Fruit fly (Drosophila melanogaster) whole organism, embryonic: Measurements from ENCODE around the gene Ent3.

ENCODE experiments used
- ATbp ChIP-seq: fragments of 200-800 bp; sonication (Bioruptor generic); optimal IDR thresholded peaks from 2 replicates; lab custom pipeline; 2017; ENCODE audit warnings: missing biosample characterization, mild to moderate bottlenecking, missing genetic modification characterization, missing genetic modification reagents
- B-H2 ChIP-seq: fragments of 200-800 bp; sonication (Bioruptor generic); optimal IDR thresholded peaks from 2 replicates; lab custom pipeline; 2018; ENCODE audit warnings: missing biosample characterization, mild to moderate bottlenecking, missing genetic modification characterization
- Blimp-1 ChIP-seq: fragments of 200-800 bp; sonication (Bioruptor generic); optimal IDR thresholded peaks from 3 replicates; lab custom pipeline; 2018; ENCODE audit warnings: missing biosample characterization, missing genetic modification characterization, mild to moderate bottlenecking, moderate library complexity, missing genetic modification reagents
- CG10321 ChIP-seq: fragments of 200-800 bp; sonication (Bioruptor generic); IDR thresholded peaks from 2 replicates; pipeline ENCODE4 v1.3.6; 2022; ENCODE audit warnings: missing biosample characterization, missing genetic modification characterization
- CG12659 ChIP-seq: fragments of 200-800 bp; sonication (Bioruptor generic); optimal IDR thresholded peaks from 3 replicates; lab custom pipeline; 2017; ENCODE audit warnings: mild to moderate bottlenecking, missing biosample characterization, missing genetic modification reagents, missing genetic modification characterization
- CG15514 ChIP-seq: fragments of 200-800 bp; sonication (Bioruptor generic); optimal IDR thresholded peaks from 3 replicates; lab custom pipeline; 2017; ENCODE audit warnings: missing biosample characterization, missing genetic modification characterization, mild to moderate bottlenecking, moderate library complexity, missing genetic modification reagents
- CG17912 ChIP-seq: fragments of 200-800 bp; sonication (Bioruptor generic); optimal IDR thresholded peaks from 2 replicates; lab custom pipeline; 2018; ENCODE audit warnings: missing biosample characterization, mild to moderate bottlenecking, missing genetic modification characterization
- CG18619 ChIP-seq: fragments of 200-800 bp; sonication (Bioruptor generic); optimal IDR thresholded peaks from 3 replicates; lab custom pipeline; 2017; ENCODE audit warnings: missing biosample characterization, mild to moderate bottlenecking, missing genetic modification characterization
- CG2678 ChIP-seq: fragments of 200-800 bp; sonication (Bioruptor generic); optimal IDR thresholded peaks from 3 replicates; lab custom pipeline; 2019; ENCODE audit warnings: missing biosample characterization, mild to moderate bottlenecking, missing genetic modification characterization, moderate library complexity
- CG33213 ChIP-seq: fragments of 200-800 bp; sonication (Bioruptor generic); optimal IDR thresholded peaks from 3 replicates; lab custom pipeline; 2016; ENCODE audit warnings: missing biosample characterization, missing genetic modification characterization
- CG42726 ChIP-seq: fragments of 200-800 bp; sonication (Bioruptor generic); IDR thresholded peaks from 2 replicates; pipeline ENCODE4 v1.3.6; 2022; ENCODE audit warnings: missing biosample characterization, missing genetic modification characterization; ENCODE audit not compliant: partially characterized antibody
- CG6765 ChIP-seq: fragments of 200-800 bp; sonication (Bioruptor generic); optimal IDR thresholded peaks from 3 replicates; lab custom pipeline; 2017; ENCODE audit warnings: missing biosample characterization, mild to moderate bottlenecking, missing genetic modification characterization
- CG6854 ChIP-seq: fragments of 200-800 bp; sonication (Bioruptor generic); optimal IDR thresholded peaks from 3 replicates; lab custom pipeline; 2017; ENCODE audit warnings: missing biosample characterization, mild to moderate bottlenecking, missing genetic modification characterization
- CG7786 ChIP-seq: fragments of 200-800 bp; sonication (Bioruptor generic); optimal IDR thresholded peaks from 2 replicates; lab custom pipeline; 2016; ENCODE audit warnings: missing biosample characterization, missing genetic modification characterization
- CG9932 ChIP-seq: fragments of 200-800 bp; sonication (Bioruptor generic); IDR thresholded peaks from 2 replicates; pipeline ENCODE4 v1.3.6; 2022; ENCODE audit warnings: missing biosample characterization, missing genetic modification characterization
- Doc2 ChIP-seq: fragments of 200-800 bp; sonication (Bioruptor generic); IDR thresholded peaks from 2 replicates; pipeline ENCODE4 v1.3.6; 2022; ENCODE audit warnings: missing biosample characterization, missing genetic modification characterization
- ERR ChIP-seq: fragments of 200-800 bp; sonication (Bioruptor generic); optimal IDR thresholded peaks from 2 replicates; lab custom pipeline; 2016; ENCODE audit warnings: missing biosample characterization, missing genetic modification characterization
- GATAe ChIP-seq: fragments of 200-800 bp; sonication (Bioruptor generic); conservative IDR thresholded peaks from 2 replicates; pipeline ENCODE4 v1.3.6; 2022; ENCODE audit warnings: missing biosample characterization, missing genetic modification characterization
- HmgD ChIP-seq: fragments of 200-800 bp; sonication (Bioruptor generic); optimal IDR thresholded peaks from 3 replicates; lab custom pipeline; 2016; ENCODE audit warnings: missing biosample characterization, missing genetic modification characterization
- Hr3 ChIP-seq: fragments of 200-800 bp; sonication (Bioruptor generic); optimal IDR thresholded peaks from 3 replicates; lab custom pipeline; 2016; ENCODE audit warnings: missing biosample characterization, missing genetic modification characterization
- Hr39 ChIP-seq: fragments of >200 bp; optimal IDR thresholded peaks from 2 replicates; lab custom pipeline; 2017
- Hr51 ChIP-seq, 2 experiments: fragments of 200-800 bp; sonication (Bioruptor generic); optimal IDR thresholded peaks; 2 replicates in 1 of 2; 3 replicates in 1 of 2; lab custom pipeline; 2016 to 2018; ENCODE audit warnings: missing biosample characterization in 2 of 2, missing genetic modification characterization in 2 of 2, mild to moderate bottlenecking in 1 of 2, moderate library complexity in 1 of 2
- Hr78 ChIP-seq, 2 experiments: fragments of 200-800 bp in 1 of 2; fragments of >200 bp in 1 of 2; sonication (Bioruptor generic) in 1 of 2; optimal IDR thresholded peaks; 2 replicates each; lab custom pipeline; 2017 to 2019; ENCODE audit warnings: missing biosample characterization in 2 of 2, missing genetic modification characterization in 2 of 2, mild to moderate bottlenecking in 1 of 2, moderate library complexity in 1 of 2
- MTF-1 ChIP-seq: fragments of 200-800 bp; sonication (Bioruptor generic); optimal IDR thresholded peaks from 2 replicates; lab custom pipeline; 2018; ENCODE audit warnings: missing biosample characterization, mild to moderate bottlenecking, missing genetic modification characterization, borderline replicate concordance
- Rx ChIP-seq: fragments of 200-800 bp; sonication (Bioruptor generic); IDR thresholded peaks from 2 replicates; pipeline ENCODE4 v1.3.6; 2022; ENCODE audit warnings: missing biosample characterization, missing genetic modification characterization
- Side ChIP-seq: fragments of 200-800 bp; sonication (Bioruptor generic); optimal IDR thresholded peaks from 2 replicates; lab custom pipeline; 2016; ENCODE audit warnings: missing biosample characterization, missing genetic modification characterization
- Taf1 ChIP-seq: fragments of 200-800 bp; sonication (Bioruptor generic); IDR thresholded peaks from 2 replicates; pipeline ENCODE4 v1.3.6; 2022; ENCODE audit warnings: missing biosample characterization, missing genetic modification characterization
- aop ChIP-seq: fragments of 200-800 bp; sonication (Bioruptor generic); IDR thresholded peaks from 2 replicates; pipeline ENCODE4 v1.3.6; 2022; ENCODE audit warnings: missing biosample characterization, missing genetic modification characterization
- bcd ChIP-seq: fragments of 200-800 bp; sonication (Bioruptor generic); optimal IDR thresholded peaks from 2 replicates; lab custom pipeline; 2017; ENCODE audit warnings: missing biosample characterization, mild to moderate bottlenecking, missing genetic modification characterization
- caup ChIP-seq: fragments of 200-800 bp; sonication (Bioruptor generic); optimal IDR thresholded peaks from 3 replicates; lab custom pipeline; 2017; ENCODE audit warnings: missing biosample characterization, mild to moderate bottlenecking, missing genetic modification characterization, moderate library complexity; ENCODE audit not compliant: severe bottlenecking
- corto ChIP-seq: fragments of 200-800 bp; sonication (Bioruptor generic); optimal IDR thresholded peaks from 2 replicates; lab custom pipeline; 2016; ENCODE audit warnings: missing biosample characterization, mild to moderate bottlenecking, missing genetic modification characterization, moderate library complexity
- cwo ChIP-seq: fragments of 200-800 bp; sonication (Bioruptor generic); optimal IDR thresholded peaks from 3 replicates; lab custom pipeline; 2017; ENCODE audit warnings: missing biosample characterization, missing genetic modification characterization, mild to moderate bottlenecking, moderate library complexity, missing genetic modification reagents
- dmrt11E ChIP-seq: fragments of 200-800 bp; sonication (Bioruptor generic); optimal IDR thresholded peaks from 3 replicates; lab custom pipeline; 2018; ENCODE audit warnings: missing biosample characterization, mild to moderate bottlenecking, missing genetic modification characterization, moderate library complexity
- fru ChIP-seq: fragments of >200 bp; optimal IDR thresholded peaks from 2 replicates; lab custom pipeline; 2017
- gcm2 ChIP-seq: fragments of 200-800 bp; sonication (Bioruptor generic); optimal IDR thresholded peaks from 2 replicates; lab custom pipeline; 2016; ENCODE audit warnings: missing biosample characterization, missing genetic modification characterization
- gsb ChIP-seq: fragments of 200-800 bp; sonication (Bioruptor generic); IDR thresholded peaks from 2 replicates; pipeline ENCODE4 v1.3.6; 2022; ENCODE audit warnings: missing biosample characterization, missing genetic modification characterization
- h ChIP-seq: fragments of >200 bp; optimal IDR thresholded peaks from 2 replicates; lab custom pipeline; 2017
- ind ChIP-seq: fragments of 200-800 bp; sonication (Bioruptor generic); optimal IDR thresholded peaks from 3 replicates; lab custom pipeline; 2016; ENCODE audit warnings: missing biosample characterization, missing genetic modification characterization
- mirr ChIP-seq: fragments of 200-800 bp; sonication (Bioruptor generic); optimal IDR thresholded peaks from 3 replicates; lab custom pipeline; 2018; ENCODE audit warnings: missing biosample characterization, mild to moderate bottlenecking, missing genetic modification characterization
- p53 ChIP-seq: fragments of 200-800 bp; sonication (Bioruptor generic); optimal IDR thresholded peaks from 2 replicates; lab custom pipeline; 2016; ENCODE audit warnings: missing biosample characterization, missing genetic modification characterization
- prd ChIP-seq, 3 experiments: fragments of >200 bp in 2 of 3; fragments of 200-800 bp in 1 of 3; sonication (Bioruptor generic) in 1 of 3; optimal IDR thresholded peaks in 2 of 3; IDR thresholded peaks in 1 of 3; 2 replicates in 2 of 3; 3 replicates in 1 of 3; pipeline versions ENCODE4 v1.3.6 to Lab custom; 2017 to 2022; ENCODE audit warnings: missing biosample characterization in 1 of 3, missing genetic modification characterization in 1 of 3
- pzg ChIP-seq: fragments of 200-800 bp; sonication (Bioruptor generic); optimal IDR thresholded peaks from 3 replicates; lab custom pipeline; 2018; ENCODE audit warnings: missing biosample characterization, mild to moderate bottlenecking, missing genetic modification characterization, moderate library complexity
- row ChIP-seq: fragments of 200-800 bp; sonication (Bioruptor generic); IDR thresholded peaks from 3 replicates; pipeline ENCODE4 v1.3.6; 2022; ENCODE audit warnings: missing biosample characterization, missing genetic modification characterization
- scrt ChIP-seq: fragments of 200-800 bp; sonication (Bioruptor generic); optimal IDR thresholded peaks from 2 replicates; lab custom pipeline; 2018; ENCODE audit warnings: missing biosample characterization, mild to moderate bottlenecking, missing genetic modification characterization, moderate library complexity
- sima ChIP-seq: fragments of 200-800 bp; sonication (Bioruptor generic); optimal IDR thresholded peaks from 2 replicates; lab custom pipeline; 2016; ENCODE audit warnings: missing biosample characterization, missing genetic modification characterization
- sna ChIP-seq: fragments of 200-800 bp; sonication (Bioruptor generic); IDR thresholded peaks from 2 replicates; pipeline ENCODE4 v1.3.6; 2022; ENCODE audit warnings: missing biosample characterization, missing genetic modification characterization; ENCODE audit not compliant: partially characterized antibody
- stc ChIP-seq: fragments of 200-800 bp; sonication (Bioruptor generic); IDR thresholded peaks from 2 replicates; pipeline ENCODE4 v1.3.6; 2022; ENCODE audit warnings: missing biosample characterization, missing genetic modification characterization
- sug ChIP-seq: fragments of 200-800 bp; optimal IDR thresholded peaks from 2 replicates; lab custom pipeline; 2019; ENCODE audit warnings: missing biosample characterization, mild to moderate bottlenecking, missing genetic modification characterization, moderate library complexity
- tgo ChIP-seq: fragments of 200-800 bp; sonication (Bioruptor generic); IDR thresholded peaks from 3 replicates; pipeline ENCODE4 v1.3.6; 2022; ENCODE audit warnings: missing biosample characterization, missing genetic modification characterization
- tio ChIP-seq: fragments of 200-800 bp; sonication (Bioruptor generic); optimal IDR thresholded peaks from 2 replicates; lab custom pipeline; 2017; ENCODE audit warnings: missing biosample characterization, missing genetic modification characterization, inconsistent platforms
- zen2 ChIP-seq: fragments of 200-800 bp; sonication (Bioruptor generic); IDR thresholded peaks from 3 replicates; pipeline ENCODE4 v1.3.6; 2022; ENCODE audit warnings: missing biosample characterization, missing genetic modification characterization; ENCODE audit not compliant: partially characterized antibody
- zf30C ChIP-seq: fragments of 200-800 bp; sonication (Bioruptor generic); optimal IDR thresholded peaks from 3 replicates; lab custom pipeline; 2018; ENCODE audit warnings: missing biosample characterization, mild to moderate bottlenecking, missing genetic modification characterization

Ent3 gene

DNA sequence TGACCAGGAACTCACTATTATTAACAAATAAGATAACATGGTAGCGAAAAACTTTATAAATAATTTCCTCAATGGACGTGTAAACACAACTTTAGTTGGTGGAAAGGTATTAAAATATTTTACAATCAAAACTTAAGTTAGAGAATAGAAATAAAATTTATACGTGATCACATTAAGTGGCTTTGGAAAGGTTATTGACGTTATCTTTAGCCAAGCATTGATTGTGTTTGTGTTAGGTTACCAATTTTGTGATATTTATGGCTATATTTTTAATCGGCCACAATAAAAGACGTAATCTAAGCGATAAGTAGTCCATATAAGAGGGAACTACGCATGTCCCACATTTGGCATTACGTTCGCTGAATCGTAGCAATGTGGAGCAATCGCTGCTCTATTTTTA, 31.2 kb downstream of the Ent3 start, which contains the start of gene CG14120 (continued):
- TF ChIP-seq bcd (no peak), HmgD (no peak), Side (GFP tag; lab: Kevin White, UChicago) (no peak), cwo (GFP tag; lab: Kevin White, UChicago) (peak; percentile 53), CG15514 (no peak), Blimp-1 (GFP tag; lab: Kevin White, UChicago) (no peak), CG42726 (GFP tag; lab: Robert Waterston, UW) (no peak), CG17912 (GFP tag; lab: Kevin White, UChicago) (no peak), sug (peak; percentile 70), Hr78 (GFP tag; optimal IDR thresholded peaks at IDR 0.05; lab: Kevin White, UChicago) (no peak), tgo (no peak), mirr (peak; percentile 10), gcm2 (GFP tag; lab: Kevin White, UChicago) (no peak), CG9932 (GFP tag; lab: Robert Waterston, UW) (no peak), row (GFP tag; lab: Robert Waterston, UW) (no peak), Hr3 (GFP tag; lab: Kevin White, UChicago) (no peak), Taf1 (GFP tag; lab: Robert Waterston, UW) (no peak), sima (GFP tag; lab: Kevin White, UChicago) (no peak), ERR (no peak), CG10321 (GFP tag; lab: Robert Waterston, UW) (no peak), Hr39 (lab: Kevin White, UChicago) (no peak), h (lab: Kevin White, UChicago) (no peak), prd (optimal IDR thresholded peaks at IDR 0.05; lab: Kevin White, UChicago) (no peak), prd (GFP tag; IDR thresholded peaks at IDR 0.05; lab: Robert Waterston, UW) (no peak), dmrt11E (tag; lab: Kevin White, UChicago) (no peak), GATAe (GFP tag; lab: Robert Waterston, UW) (peak; percentile 78), zen2 (GFP tag; lab: Robert Waterston, UW) (no peak), tio (GFP tag; lab: Kevin White, UChicago) (no peak), scrt (no peak), zf30C (no peak), CG6765 (GFP tag; lab: Kevin White, UChicago) (no peak), pzg (GFP tag; lab: Kevin White, UChicago) (no peak), CG18619 (GFP tag; lab: Kevin White, UChicago) (no peak), Rx (GFP tag; lab: Robert Waterston, UW) (no peak), ATbp (GFP tag; lab: Kevin White, UChicago) (no peak), CG33213 (GFP tag; lab: Kevin White, UChicago) (no peak)
- TF ChIP-seq, all 482 proteins: peak for 7

DNA sequence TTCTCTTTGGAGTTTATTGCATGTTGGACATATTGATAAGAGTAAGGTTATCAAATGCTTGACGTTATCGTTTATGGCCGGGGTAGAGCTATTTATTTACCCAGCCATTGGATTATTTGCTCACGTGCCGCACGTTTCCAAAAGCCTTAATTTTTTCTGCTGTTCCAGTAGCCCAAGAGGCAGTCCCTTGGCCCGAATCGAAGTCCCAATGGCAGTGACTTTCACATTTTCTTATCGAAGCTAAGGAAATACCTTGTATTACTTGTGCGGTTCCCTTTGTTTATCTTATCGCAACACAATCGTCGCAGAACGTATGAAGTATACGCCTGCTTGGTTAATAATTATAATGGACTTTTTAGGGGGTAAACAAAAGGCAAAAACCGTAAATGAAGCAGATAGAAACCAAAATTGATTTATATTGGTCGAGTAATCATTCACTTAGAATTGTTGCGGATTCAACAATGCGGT, 35.9 kb downstream of the Ent3 start, which contains the start of gene CG43894:
CG43894 (plus strand) TSS at position 418 of the 468 bp plus-strand sequence.
- TF ChIP-seq CG7786 (GFP tag; lab: Kevin White, UChicago): no peak
- no peak for TF ChIP-seq CG12659 (GFP tag; lab: Kevin White, UChicago)
- peak; percentile 52 for TF ChIP-seq CG2678 (tag; lab: Kevin White, UChicago)
- TF ChIP-seq stc (GFP tag; lab: Robert Waterston, UW): no peak
- no peak for TF ChIP-seq gsb (GFP tag; lab: Robert Waterston, UW)
- peak; percentile 6 for TF ChIP-seq CG6854 (GFP tag; lab: Kevin White, UChicago)
- TF ChIP-seq B-H2: peak; percentile 16
- no peak for TF ChIP-seq aop
- TF ChIP-seq Hr51 (GFP tag; optimal IDR thresholded peaks at IDR 0.05; lab: Kevin White, UChicago): no peak
- no peak for TF ChIP-seq sna (GFP tag; lab: Robert Waterston, UW)
- no peak for TF ChIP-seq fru (lab: Kevin White, UChicago)
- TF ChIP-seq caup: peak; percentile 33
- TF ChIP-seq Doc2 (GFP tag; lab: Robert Waterston, UW): no peak
- TF ChIP-seq ind (GFP tag; lab: Kevin White, UChicago): no peak
- TF ChIP-seq MTF-1: peak; percentile 21
- no peak for TF ChIP-seq p53
- TF ChIP-seq corto: peak; percentile 6
